Worm (Caenorhabditis elegans): ENCODE measurements around the gene erd-2.2.

DNA sequence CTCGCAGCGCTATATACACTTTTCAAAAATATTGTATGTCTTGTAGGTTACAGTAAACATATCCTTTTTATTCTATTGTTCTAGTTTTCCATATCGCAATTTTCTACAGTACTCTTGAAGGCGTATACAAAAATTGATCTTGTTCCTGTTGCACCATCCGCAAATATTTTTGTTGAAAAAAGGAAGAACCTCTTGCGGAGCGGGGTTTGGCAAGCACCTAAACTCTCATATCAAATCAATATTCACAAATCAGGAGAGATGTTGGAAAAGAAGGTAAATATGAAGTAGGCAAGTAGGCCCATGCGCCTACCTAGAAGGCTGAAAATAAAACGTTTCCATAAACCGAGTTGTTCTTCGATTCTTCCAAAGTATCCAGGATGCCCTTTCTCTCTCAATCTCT, 22.8 kb upstream of the erd-2.2 start, which contains the start of gene C28H8.5:
- TF ChIP-seq hmg-4 (GFP tag; optimal IDR thresholded peaks at IDR 0.05) (no peak), B0310.2 (tag; optimal IDR thresholded peaks at IDR 0.05) (no peak), tbx-11 (GFP tag; IDR thresholded peaks at IDR 0.05) (no peak), tbx-37 (GFP tag; conservative IDR thresholded peaks at IDR 0.05) (no peak), sea-1 (GFP tag; conservative IDR thresholded peaks at IDR 0.05) (no peak), ama-1 (optimal IDR thresholded peaks at IDR 0.05) (no peak), F13C5.2 (tag; optimal IDR thresholded peaks at IDR 0.05) (no peak), hmbx-1 (tag; optimal IDR thresholded peaks at IDR 0.05) (no peak), flt-1 (GFP tag; IDR thresholded peaks at IDR 0.05) (no peak), aly-1 (tag; optimal IDR thresholded peaks at IDR 0.05) (no peak), ceh-13 (GFP tag; optimal IDR thresholded peaks at IDR 0.05) (no peak), hnd-1 (tag; optimal IDR thresholded peaks at IDR 0.05) (no peak), scrt-1 (GFP tag; IDR thresholded peaks at IDR 0.05) (no peak), ets-7 (tag; optimal IDR thresholded peaks at IDR 0.05) (no peak)

Measured in whole organism, early embryonic.